Worm (Caenorhabditis elegans): ENCODE data around the gene oac-31.

The oac-31 gene

DNA sequence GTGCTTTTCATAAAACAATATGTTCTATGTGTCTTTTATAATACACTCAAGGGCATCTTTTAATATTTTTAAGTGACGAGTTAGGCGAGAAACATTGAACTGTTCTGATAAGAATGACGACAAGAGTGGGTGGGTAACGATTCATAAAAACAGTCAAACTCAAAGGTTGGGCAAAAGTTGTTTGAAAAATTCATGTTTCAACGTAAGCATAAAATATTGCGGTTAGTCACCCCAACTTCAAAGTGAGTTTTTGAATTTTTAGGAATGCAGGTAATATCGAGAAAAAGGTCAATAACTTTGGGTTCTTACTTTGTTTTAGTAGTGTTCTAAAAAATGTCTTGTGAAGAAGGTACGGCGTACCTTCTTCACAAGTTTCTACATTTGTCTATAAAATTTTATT is at the start of gene oac-31:
Gene oac-31 (minus strand): TSS at position 101 of the 400 bp plus-strand sequence.
- TF ChIP-seq sem-4 (tag; optimal IDR thresholded peaks at IDR 0.05) (no peak), fos-1 (tag; optimal IDR thresholded peaks at IDR 0.05) (peak; percentile 25)

DNA sequence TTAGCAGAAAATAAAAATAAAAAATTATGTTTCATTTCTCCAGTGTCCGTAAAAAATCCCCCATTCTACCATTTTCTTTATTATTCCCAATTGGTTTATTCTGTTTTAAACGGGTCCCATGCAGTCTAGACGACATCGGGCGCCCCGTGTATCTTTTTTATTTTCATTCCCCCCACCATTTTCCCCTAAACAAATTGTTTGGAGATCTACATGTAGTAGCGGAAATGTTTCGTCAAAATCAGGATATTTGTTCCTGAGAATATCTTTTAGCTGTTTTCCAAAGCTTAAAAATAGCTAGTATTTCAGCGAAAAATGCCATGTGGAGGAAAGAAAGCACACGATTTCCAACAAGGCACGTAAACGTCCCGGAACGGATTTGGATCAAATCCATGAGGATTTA is 46.4 kb upstream of the oac-31 start, which contains the start of gene F16B4.5:
Gene F16B4.5 (plus strand): TSS at position 301 of the 400 bp plus-strand sequence.
- TF ChIP-seq alr-1 (tag; optimal IDR thresholded peaks at IDR 0.05) (no peak), nhr-237 (tag; optimal IDR thresholded peaks at IDR 0.05) (no peak), aly-2 (tag; optimal IDR thresholded peaks at IDR 0.05) (no peak), ama-1 (optimal IDR thresholded peaks at IDR 0.05) (no peak), unc-62 (GFP tag; optimal IDR thresholded peaks at IDR 0.05) (no peak), gmeb-1 (tag; optimal IDR thresholded peaks at IDR 0.05) (no peak), lin-11 (tag; optimal IDR thresholded peaks at IDR 0.05) (no peak), crh-2 (tag; optimal IDR thresholded peaks at IDR 0.05) (no peak), fos-1 (tag; optimal IDR thresholded peaks at IDR 0.05) (no peak), mbf-1 (tag; optimal IDR thresholded peaks at IDR 0.05) (no peak), zag-1 (tag; optimal IDR thresholded peaks at IDR 0.05) (no peak), sma-9 (GFP tag; optimal IDR thresholded peaks at IDR 0.05) (no peak), sma-9 (tag; optimal IDR thresholded peaks at IDR 0.05) (no peak), lin-39 (tag; optimal IDR thresholded peaks at IDR 0.05) (no peak), ztf-1 (GFP tag; conservative IDR thresholded peaks at IDR 0.05) (no peak), Y55F3AM.14 (GFP tag; optimal IDR thresholded peaks at IDR 0.05) (no peak), snpc-4 (tag; optimal IDR thresholded peaks at IDR 0.05) (no peak), nhr-11 (tag; optimal IDR thresholded peaks at IDR 0.05) (no peak), mdl-1 (tag; optimal IDR thresholded peaks at IDR 0.05) (no peak), unc-39 (tag; optimal IDR thresholded peaks at IDR 0.05) (no peak), R02D3.7 (tag; optimal IDR thresholded peaks at IDR 0.05) (no peak)

- TF ChIP-seq sma-3 (GFP tag; optimal IDR thresholded peaks at IDR 0.05) (no peak), nhr-11 (tag; optimal IDR thresholded peaks at IDR 0.05) (no peak), blmp-1 (tag; optimal IDR thresholded peaks at IDR 0.05; ENCODE audit: insufficient read depth) (no peak), unc-62 (GFP tag; optimal IDR thresholded peaks at IDR 0.05) (no peak), egl-27 (tag; optimal IDR thresholded peaks at IDR 0.05) (no peak), elt-1 (tag; optimal IDR thresholded peaks at IDR 0.05) (no peak), dmd-4 (tag; optimal IDR thresholded peaks at IDR 0.05) (no peak), lin-13 (GFP tag; optimal IDR thresholded peaks at IDR 0.05) (no peak), nhr-21 (tag; optimal IDR thresholded peaks at IDR 0.05) (no peak), elt-3 (tag; optimal IDR thresholded peaks at IDR 0.05) (no peak), unc-55 (GFP tag; optimal IDR thresholded peaks at IDR 0.05) (no peak), ceh-16 (tag; optimal IDR thresholded peaks at IDR 0.05) (no peak), nhr-6 (tag; optimal IDR thresholded peaks at IDR 0.05) (no peak), unc-39 (tag; optimal IDR thresholded peaks at IDR 0.05) (no peak), nhr-12 (tag; optimal IDR thresholded peaks at IDR 0.05) (no peak), lin-39 (tag; optimal IDR thresholded peaks at IDR 0.05) (no peak), F13H6.1 (tag; optimal IDR thresholded peaks at IDR 0.05) (no peak)
Observed at ce11 chrV:1586906-1587305, 45.2 kb upstream of the oac-31 start, which contains the start of gene F16B4.6. Gene F16B4.6, plus strand, starts transcription at chrV:1587206.

DNA sequence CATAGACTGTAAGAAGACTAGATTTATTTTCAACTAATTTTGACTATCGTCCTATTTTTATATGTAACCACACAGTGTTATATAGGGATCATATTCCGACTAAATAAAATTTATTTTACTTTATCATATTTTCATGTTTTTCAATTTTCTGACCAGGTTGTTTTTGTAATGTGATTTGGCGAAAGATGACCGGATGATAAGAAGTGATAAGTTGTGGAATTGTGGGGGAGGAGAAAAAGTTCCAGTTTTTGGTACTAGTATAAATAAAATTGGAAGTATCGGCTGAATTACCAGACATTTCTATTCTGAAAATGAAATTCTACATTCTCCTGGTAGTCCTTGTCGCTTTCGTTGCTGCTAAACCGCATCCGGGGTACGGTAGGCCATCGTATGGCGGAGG is 43.7 kb upstream of the oac-31 start, which contains the start of gene F16B4.7:
Gene F16B4.7 (plus strand): TSS at position 301 of the 400 bp plus-strand sequence.
- TF ChIP-seq ceh-82 (tag; optimal IDR thresholded peaks at IDR 0.05) (no peak), nhr-12 (tag; optimal IDR thresholded peaks at IDR 0.05) (no peak), ztf-1 (GFP tag; conservative IDR thresholded peaks at IDR 0.05) (no peak), nhr-237 (tag; optimal IDR thresholded peaks at IDR 0.05) (no peak), skn-1 (tag; optimal IDR thresholded peaks at IDR 0.05) (no peak), elt-1 (tag; optimal IDR thresholded peaks at IDR 0.05) (no peak), ama-1 (optimal IDR thresholded peaks at IDR 0.05) (no peak), Y55F3AM.14 (GFP tag; optimal IDR thresholded peaks at IDR 0.05) (no peak), unc-39 (tag; optimal IDR thresholded peaks at IDR 0.05) (no peak), F13H6.1 (tag; optimal IDR thresholded peaks at IDR 0.05) (no peak), lin-13 (GFP tag; optimal IDR thresholded peaks at IDR 0.05) (no peak)

ce11 chrV:1583242-1583641 is 41.6 kb upstream of the oac-31 start:
- TF ChIP-seq ama-1 (optimal IDR thresholded peaks at IDR 0.05) (no peak), ztf-4 (tag; optimal IDR thresholded peaks at IDR 0.05) (no peak), zag-1 (tag; optimal IDR thresholded peaks at IDR 0.05) (no peak), nhr-12 (tag; optimal IDR thresholded peaks at IDR 0.05) (no peak), alr-1 (tag; optimal IDR thresholded peaks at IDR 0.05) (no peak), gmeb-1 (tag; optimal IDR thresholded peaks at IDR 0.05) (no peak)
